Fruit fly (Drosophila melanogaster) S2 (cell line): ENCODE data around the gene Frq1.

ENCODE experiments used
- CG8478 ChIP-seq: fragments of >200 bp; optimal IDR thresholded peaks from 2 replicates; lab custom pipeline; 2018
- CTCF ChIP-seq, 2 experiments: fragments of >200 bp; optimal IDR thresholded peaks; 2 replicates each; lab custom pipeline; 2018

dm6 chrX:18181152-18181551 is 26.0 kb downstream of the Frq1 start:
- TF ChIP-seq CG8478 (lab: Kevin White, UChicago) (no peak), CTCF (optimal IDR thresholded peaks at IDR 0.05; lab: Kevin White, UChicago) (no peak)
